Worm (Caenorhabditis elegans): ENCODE measurements around the gene Y37D8A.6.

Y37D8A.6 gene

ce11 chrIII:12819909-12820308 lies 50.2 kb downstream of the Y37D8A.6 start, which contains the start of the genes Y37D8A.2 and Y37D8A.25:
Y37D8A.2 (plus strand) TSS chrIII:12820193.
Y37D8A.25 (minus strand) TSS chrIII:12820253.
- TF ChIP-seq unc-130 (tag; optimal IDR thresholded peaks at IDR 0.05), result peak; percentile 25
- TF ChIP-seq rnt-1 (tag; optimal IDR thresholded peaks at IDR 0.05), result peak; percentile 59
- TF ChIP-seq nhr-19 (GFP tag; conservative IDR thresholded peaks at IDR 0.05), result peak; percentile 22
- no peak for TF ChIP-seq unc-98 (GFP tag; IDR thresholded peaks at IDR 0.05)
- no peak for TF ChIP-seq dpl-1 (GFP tag; optimal IDR thresholded peaks at IDR 0.05)
- TF ChIP-seq nhr-71 (tag; optimal IDR thresholded peaks at IDR 0.05), result peak; percentile 42
- TF ChIP-seq ceh-82 (tag; optimal IDR thresholded peaks at IDR 0.05), result no peak
- no peak for TF ChIP-seq ama-1 (optimal IDR thresholded peaks at IDR 0.05)
- no peak for TF ChIP-seq zip-4 (GFP tag; optimal IDR thresholded peaks at IDR 0.05)
- no peak for TF ChIP-seq irx-1 (tag; optimal IDR thresholded peaks at IDR 0.05)
- TF ChIP-seq swsn-7 (tag; optimal IDR thresholded peaks at IDR 0.05), result no peak

DNA sequence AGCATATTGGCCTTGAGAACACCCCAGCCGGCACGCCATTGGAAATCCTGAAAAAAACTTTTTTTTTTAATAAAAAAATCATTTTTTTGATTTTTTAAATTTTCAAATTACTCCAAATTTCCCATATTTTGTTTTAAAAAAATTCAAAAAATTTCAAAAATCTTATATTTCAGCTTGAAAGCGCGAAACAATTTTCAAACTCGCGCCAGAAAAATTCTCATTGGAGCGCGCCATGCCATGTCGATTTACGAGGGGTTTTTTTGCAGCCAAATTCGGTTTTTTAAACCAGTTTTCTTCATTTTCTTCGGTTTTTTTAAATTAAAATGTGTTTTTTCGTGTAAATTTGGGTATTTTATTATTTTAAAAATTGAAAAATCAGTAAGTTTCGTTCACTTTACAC lies 50.9 kb downstream of the Y37D8A.6 start:
- no peak for TF ChIP-seq egl-27 (tag; optimal IDR thresholded peaks at IDR 0.05)
- no peak for TF ChIP-seq lir-3 (tag; optimal IDR thresholded peaks at IDR 0.05; ENCODE audit: poor library complexity)
- no peak for TF ChIP-seq sptf-1 (tag; optimal IDR thresholded peaks at IDR 0.05)
- no peak for TF ChIP-seq efl-1 (optimal IDR thresholded peaks at IDR 0.05)
- TF ChIP-seq efl-1 (GFP tag; optimal IDR thresholded peaks at IDR 0.05 in 1 of 2), result peak in 1 of 2 experiments; percentile 14

DNA sequence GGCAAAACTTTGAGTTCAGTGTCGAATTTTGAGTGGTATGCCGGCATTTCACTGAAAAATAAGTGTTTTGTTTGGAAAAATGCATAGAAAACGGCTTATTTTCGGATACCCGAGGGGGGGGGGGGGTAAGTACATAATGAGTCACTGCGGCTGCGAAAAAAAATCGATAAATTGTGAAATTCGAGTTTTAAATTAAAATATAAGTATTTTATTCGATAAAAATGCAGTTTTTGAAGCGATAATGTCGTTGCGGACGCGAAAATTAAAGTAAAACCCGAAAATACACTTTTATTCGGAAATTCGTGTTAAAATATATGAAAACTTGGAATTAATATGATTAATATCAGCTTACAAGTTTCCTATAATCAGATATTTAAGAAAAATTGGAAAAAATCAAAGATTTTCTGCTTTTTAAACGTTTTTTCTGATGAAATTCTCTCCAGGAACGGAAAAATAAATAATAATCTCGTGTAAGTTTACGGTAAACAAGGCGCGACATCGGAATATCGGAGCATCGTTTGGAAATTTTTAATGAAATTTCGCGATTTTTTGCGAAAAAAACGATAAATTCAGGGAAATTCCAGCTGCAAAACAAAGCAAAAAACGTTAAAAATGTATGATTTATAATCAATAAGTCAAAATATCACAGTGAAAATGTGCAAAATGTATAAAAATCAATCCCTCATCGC lies 51.9 kb downstream of the Y37D8A.6 start, which contains the start of gene arx-5:
TSS of gene arx-5 (minus strand) at position 51 of the 689 bp plus-strand sequence.
- TF ChIP-seq dpl-1 (GFP tag; optimal IDR thresholded peaks at IDR 0.05) (peak; percentile 10 to 51 (median 47)), lin-35 (GFP tag; optimal IDR thresholded peaks at IDR 0.05) (peak in 1 of 2 experiments; percentile 37), nhr-85 (tag) (peak; percentile 54), tbx-2 (tag; optimal IDR thresholded peaks at IDR 0.05) (peak; percentile 0), tlp-1 (tag; optimal IDR thresholded peaks at IDR 0.05) (no peak), nhr-71 (tag; optimal IDR thresholded peaks at IDR 0.05) (peak; percentile 50), hlh-17 (GFP tag; optimal IDR thresholded peaks at IDR 0.05; ENCODE audit: borderline replicate concordance) (no peak), lsy-2 (tag; optimal IDR thresholded peaks at IDR 0.05) (peak; percentile 40 to 63), F16B12.6 (tag; optimal IDR thresholded peaks at IDR 0.05) (peak; percentile 15), efl-1 (optimal IDR thresholded peaks at IDR 0.05) (peak; percentile 24 to 52), efl-1 (GFP tag; optimal IDR thresholded peaks at IDR 0.05 in 1 of 2) (peak; percentile 38 to 91), ceh-82 (tag; optimal IDR thresholded peaks at IDR 0.05) (peak in 1 of 3 experiments; percentile 30), blmp-1 (tag; optimal IDR thresholded peaks at IDR 0.05) (peak; percentile 8), C16A3.4 (tag; optimal IDR thresholded peaks at IDR 0.05) (peak; percentile 0), dsc-1 (tag; optimal IDR thresholded peaks at IDR 0.05) (peak; percentile 47), irx-1 (tag; optimal IDR thresholded peaks at IDR 0.05) (peak; percentile 11), mdl-1 (tag; optimal IDR thresholded peaks at IDR 0.05) (no peak), nhr-47 (tag; optimal IDR thresholded peaks at IDR 0.05) (peak; percentile 46), pax-3 (tag; optimal IDR thresholded peaks at IDR 0.05) (no peak), lin-15B (tag; optimal IDR thresholded peaks at IDR 0.05) (peak; percentile 2), swsn-7 (tag; optimal IDR thresholded peaks at IDR 0.05) (peak; percentile 18), rnt-1 (tag; optimal IDR thresholded peaks at IDR 0.05) (peak; percentile 11)

DNA sequence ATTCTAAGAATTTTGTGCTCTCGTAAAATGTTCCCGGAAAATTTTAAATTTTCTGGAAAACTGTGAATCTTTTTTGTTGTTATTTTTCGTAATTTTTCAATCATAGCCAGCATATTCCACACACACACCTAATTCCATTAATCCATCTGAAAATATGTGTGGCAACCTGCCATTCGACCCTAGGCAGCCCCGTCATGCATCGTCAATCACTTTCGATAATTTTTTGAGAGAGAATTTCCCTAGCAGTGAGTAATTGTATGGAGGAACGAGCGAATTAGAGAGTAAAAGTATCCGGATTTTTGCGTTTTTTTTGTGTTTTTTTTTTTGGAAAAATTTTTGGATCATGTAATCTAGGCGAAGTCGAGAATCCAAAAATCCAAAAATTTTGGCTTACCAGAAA lies 56.9 kb downstream of the Y37D8A.6 start, which contains the start of gene BE10.4:
TSS of gene BE10.4 (plus strand) at position 301 of the 400 bp plus-strand sequence.
- TF ChIP-seq ces-1 (GFP tag; optimal IDR thresholded peaks at IDR 0.05), result no peak
- TF ChIP-seq efl-1 (optimal IDR thresholded peaks at IDR 0.05), result no peak
- TF ChIP-seq efl-1 (GFP tag; optimal IDR thresholded peaks at IDR 0.05 in 1 of 2), result peak in 1 of 2 experiments; percentile 81
- peak; percentile 20 for TF ChIP-seq blmp-1 (tag; optimal IDR thresholded peaks at IDR 0.05)
- no peak for TF ChIP-seq lin-35 (GFP tag; optimal IDR thresholded peaks at IDR 0.05)

DNA sequence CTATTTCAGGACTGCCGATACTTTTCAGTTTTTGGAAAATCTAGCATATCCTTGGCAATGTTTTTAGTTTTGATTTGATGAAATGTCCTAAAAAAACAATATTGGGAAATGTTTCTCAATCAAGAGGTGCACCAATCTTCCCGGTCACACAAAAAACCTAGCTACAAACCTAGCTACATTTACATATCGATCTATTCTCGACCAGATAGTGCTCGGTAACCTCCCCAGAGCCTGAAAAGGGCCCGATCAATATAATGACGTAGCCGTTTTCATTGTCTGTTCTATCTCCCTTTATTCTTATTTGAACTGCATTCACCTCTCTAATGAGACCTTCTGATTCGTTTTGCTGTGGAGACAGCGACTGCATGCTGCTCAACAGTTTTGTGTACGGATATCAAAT lies 62.4 kb downstream of the Y37D8A.6 start, which contains the start of gene BE10.3:
TSS of gene BE10.3 (plus strand) at position 301 of the 400 bp plus-strand sequence.
- TF ChIP-seq unc-98 (GFP tag; IDR thresholded peaks at IDR 0.05) (no peak), C34B4.2 (tag; optimal IDR thresholded peaks at IDR 0.05) (no peak), nhr-90 (tag; optimal IDR thresholded peaks at IDR 0.05; ENCODE audit: poor library complexity) (no peak), C04F5.9 (tag; optimal IDR thresholded peaks at IDR 0.05) (no peak), C16A3.4 (tag; optimal IDR thresholded peaks at IDR 0.05) (no peak), dsc-1 (tag; optimal IDR thresholded peaks at IDR 0.05) (no peak), aha-1 (tag; optimal IDR thresholded peaks at IDR 0.05) (no peak), efl-1 (optimal IDR thresholded peaks at IDR 0.05) (no peak), efl-1 (GFP tag; optimal IDR thresholded peaks at IDR 0.05 in 1 of 2) (no peak), ceh-88 (GFP tag; IDR thresholded peaks at IDR 0.05) (no peak), hlh-17 (GFP tag; optimal IDR thresholded peaks at IDR 0.05; ENCODE audit: borderline replicate concordance) (no peak), pax-3 (tag; optimal IDR thresholded peaks at IDR 0.05) (no peak), ceh-63 (GFP tag; optimal IDR thresholded peaks at IDR 0.05) (no peak), zag-1 (tag; optimal IDR thresholded peaks at IDR 0.05) (no peak), efl-3 (GFP tag; optimal IDR thresholded peaks at IDR 0.05) (no peak), vab-15 (tag; optimal IDR thresholded peaks at IDR 0.05) (no peak), nhr-84 (tag; optimal IDR thresholded peaks at IDR 0.05) (no peak), grh-1 (GFP tag; IDR thresholded peaks at IDR 0.05) (no peak)

Measured in whole organism, L1 larva.